Fruit fly (Drosophila melanogaster) whole organism, prepupa: Measurements from ENCODE around the gene CG13970.

Experiments used
- Blimp-1 ChIP-seq: fragments of 200-800 bp; sonication (Bioruptor generic); optimal IDR thresholded peaks from 3 replicates; lab custom pipeline; 2017; ENCODE audit warnings: missing biosample characterization, missing genetic modification characterization, mild to moderate bottlenecking, moderate library complexity, missing genetic modification reagents
- CG16779 ChIP-seq: fragments of 200-800 bp; sonication (Bioruptor generic); optimal IDR thresholded peaks from 3 replicates; lab custom pipeline; 2017; ENCODE audit warnings: missing biosample characterization, mild to moderate bottlenecking, missing genetic modification characterization
- CG3919 ChIP-seq: fragments of 200-800 bp; sonication (Bioruptor generic); optimal IDR thresholded peaks from 3 replicates; lab custom pipeline; 2016; ENCODE audit warnings: missing biosample characterization, missing genetic modification characterization
- CG6792 ChIP-seq: fragments of 200-800 bp; sonication (Bioruptor generic); optimal IDR thresholded peaks from 3 replicates; lab custom pipeline; 2016; ENCODE audit warnings: missing biosample characterization, missing genetic modification characterization
- Lpt ChIP-seq: fragments of 200-800 bp; sonication (Bioruptor generic); optimal IDR thresholded peaks from 3 replicates; lab custom pipeline; 2016; ENCODE audit warnings: missing biosample characterization, missing genetic modification characterization
- Sox102F ChIP-seq: fragments of 200-800 bp; sonication (Bioruptor generic); optimal IDR thresholded peaks from 2 replicates; lab custom pipeline; 2016; ENCODE audit warnings: missing biosample characterization, mild to moderate bottlenecking, missing genetic modification characterization
- fd59A ChIP-seq: fragments of 200-800 bp; sonication (Bioruptor generic); optimal IDR thresholded peaks from 2 replicates; lab custom pipeline; 2017; ENCODE audit warnings: missing biosample characterization, mild to moderate bottlenecking, missing genetic modification characterization, missing genetic modification reagents
- pdm3 ChIP-seq: fragments of 200-800 bp; sonication (Bioruptor generic); optimal IDR thresholded peaks from 3 replicates; lab custom pipeline; 2016; ENCODE audit warnings: missing biosample characterization, missing genetic modification characterization
- ss ChIP-seq, 2 experiments: fragments of 200-800 bp; sonication (Bioruptor generic); optimal IDR thresholded peaks; 2 replicates in 1 of 2; 3 replicates in 1 of 2; lab custom pipeline; 2017 to 2018; ENCODE audit warnings: mild to moderate bottlenecking in 2 of 2, missing biosample characterization in 2 of 2, missing genetic modification characterization in 2 of 2, moderate library complexity in 1 of 2

DNA sequence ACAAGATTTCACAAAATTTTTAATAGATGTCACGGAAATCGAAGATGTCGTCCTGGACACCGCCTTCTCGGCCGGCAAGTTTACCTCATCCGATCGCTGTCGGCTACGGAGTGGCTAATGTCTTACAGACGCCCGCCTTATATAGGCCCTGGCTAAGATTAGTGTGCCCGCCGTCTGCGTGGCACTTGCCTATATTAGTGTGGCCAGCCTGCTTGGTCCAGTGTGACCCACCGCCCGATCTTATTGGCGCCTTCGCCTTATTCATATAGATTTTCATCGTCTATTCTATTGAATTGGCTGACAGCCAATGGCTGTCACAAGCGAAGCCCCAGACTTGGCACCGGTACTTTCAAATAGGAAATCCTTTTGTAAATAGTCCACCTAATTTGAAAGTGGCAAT lies 11.9 kb upstream of the CG13970 start:
- TF ChIP-seq fd59A (GFP tag; lab: Kevin White, UChicago) (no peak), ss (GFP tag; optimal IDR thresholded peaks at IDR 0.05; lab: Kevin White, UChicago) (no peak), CG6792 (GFP tag; lab: Kevin White, UChicago) (no peak), Blimp-1 (GFP tag; lab: Kevin White, UChicago) (no peak), Lpt (GFP tag; lab: Kevin White, UChicago) (no peak), CG16779 (tag; lab: Kevin White, UChicago) (no peak), pdm3 (GFP tag; lab: Kevin White, UChicago) (no peak), Sox102F (GFP tag; lab: Kevin White, UChicago) (no peak), CG3919 (no peak)
